Worm (Caenorhabditis elegans) whole organism, L4/young adult: ENCODE data around the gene Y75B8A.24.
A peak's percentile ranks its signal among the peaks of the same experiment; 100 is the strongest.

ENCODE experiments used
- W03F9.2 ChIP-seq: fragments of 150-350 bp; optimal IDR thresholded peaks from 2 replicates; lab custom pipeline; 2014; ENCODE audit warnings: missing biosample characterization, missing genetic modification characterization
- dao-5 ChIP-seq: sonication (generic microtip); optimal IDR thresholded peaks from 2 replicates; lab custom pipeline; 2016; ENCODE audit warnings: missing genotype, missing genetic modification characterization, moderate library complexity, missing compliant biosample characterization
- him-1 ChIP-seq: sonication (generic microtip); optimal IDR thresholded peaks from 2 replicates; lab custom pipeline; 2016; ENCODE audit warnings: missing genotype, missing genetic modification reagents, missing genetic modification characterization, missing compliant biosample characterization

Y75B8A.24 gene

DNA sequence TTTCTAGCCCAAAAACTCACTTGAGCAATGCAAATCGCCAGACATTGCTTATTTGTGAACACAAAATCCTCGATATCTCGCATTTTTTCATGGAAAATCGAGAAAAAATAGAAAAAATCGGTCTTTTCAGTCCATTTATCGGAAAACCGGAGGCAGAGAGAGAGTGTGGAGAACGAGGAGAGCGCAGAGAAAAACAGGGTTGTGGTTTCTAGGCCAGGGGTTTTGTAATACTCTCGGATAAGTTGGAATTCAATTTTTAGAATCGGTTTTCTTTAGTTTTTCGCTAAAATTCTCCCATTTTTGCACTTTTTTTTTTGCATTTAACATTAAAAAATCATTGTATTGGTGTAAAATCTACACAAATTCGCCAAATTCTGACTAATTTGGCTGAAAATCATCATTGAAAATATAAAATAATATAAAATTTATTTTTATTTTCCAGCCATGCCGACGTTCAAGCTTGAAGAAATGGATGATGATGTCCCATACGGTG is at the start of gene Y75B8A.24, which contains the start of gene Y75B8A.25:
Y75B8A.24 (minus strand) TSS at position 155 of the 493 bp plus-strand sequence.
Y75B8A.25 (plus strand) TSS at position 443 of the 493 bp plus-strand sequence.
- TF ChIP-seq dao-5 (tag; lab: Kevin White, UChicago): no peak
- peak; percentile 66 for TF ChIP-seq W03F9.2

DNA sequence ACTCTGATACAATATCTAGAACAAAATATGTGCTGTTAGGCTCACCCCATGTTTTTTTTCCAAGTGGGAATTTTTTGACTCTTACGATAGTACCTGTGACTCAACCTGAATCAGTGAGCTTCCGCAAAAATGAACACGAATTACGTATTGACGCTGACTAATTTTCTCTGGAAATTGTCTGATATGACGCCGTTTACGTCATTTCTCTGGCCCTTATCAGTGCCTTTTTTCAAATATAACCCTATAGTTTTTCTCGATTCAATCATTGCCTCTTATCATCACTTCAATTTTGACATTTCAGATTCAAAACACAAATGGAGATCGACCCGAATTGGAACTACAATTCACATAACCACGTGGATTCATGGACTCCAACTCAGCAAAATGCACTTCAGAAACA is 45.2 kb upstream of the Y75B8A.24 start, which contains the start of gene Y75B8A.28:
Y75B8A.28 (plus strand) TSS at position 296 of the 400 bp plus-strand sequence.
- TF ChIP-seq W03F9.2 (no peak), him-1 (tag; lab: Kevin White, UChicago) (no peak), dao-5 (tag; lab: Kevin White, UChicago) (no peak)

DNA sequence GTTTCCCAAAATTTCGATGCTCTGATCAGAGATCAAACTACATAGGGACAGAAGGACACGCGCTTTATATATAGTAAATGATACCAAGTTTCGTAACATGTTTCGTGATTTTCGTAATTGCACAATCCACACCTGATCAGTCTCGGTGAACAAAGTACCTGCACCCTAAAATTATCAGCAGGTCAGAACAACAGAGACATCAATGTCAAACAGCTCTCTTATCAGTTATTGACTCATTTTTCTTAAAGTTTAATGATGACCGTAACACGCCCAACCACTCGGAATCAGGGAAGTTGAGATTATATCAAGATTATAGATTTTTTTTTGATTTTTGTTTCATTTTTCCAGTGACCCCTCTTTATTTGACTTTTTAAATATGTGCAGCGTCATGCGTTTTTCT is 43.9 kb upstream of the Y75B8A.24 start:
- TF ChIP-seq him-1 (tag; lab: Kevin White, UChicago) (no peak), W03F9.2 (no peak), dao-5 (tag; lab: Kevin White, UChicago) (no peak)

DNA sequence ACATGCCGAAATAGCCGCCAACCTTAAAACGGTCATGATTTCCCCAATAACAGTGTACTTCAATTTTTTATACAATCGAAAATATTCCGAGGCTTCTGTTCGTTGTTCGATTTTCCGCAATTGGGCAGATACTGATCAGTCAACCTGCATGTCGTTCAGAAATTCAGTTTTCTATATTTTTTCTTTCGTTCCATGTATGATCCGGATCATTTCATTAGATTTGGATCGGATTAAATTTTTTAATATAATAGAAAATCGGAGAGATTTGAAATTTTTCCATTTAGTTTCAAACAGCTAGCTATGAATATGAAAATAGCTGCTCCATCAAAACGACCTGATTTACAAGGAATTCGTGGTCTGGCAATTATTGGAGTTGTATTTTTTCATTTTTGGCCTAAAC is 41.6 kb upstream of the Y75B8A.24 start, which contains the start of gene Y75B8A.37:
Y75B8A.37 (plus strand) TSS at position 301 of the 400 bp plus-strand sequence.
- TF ChIP-seq him-1 (tag; lab: Kevin White, UChicago): no peak

DNA sequence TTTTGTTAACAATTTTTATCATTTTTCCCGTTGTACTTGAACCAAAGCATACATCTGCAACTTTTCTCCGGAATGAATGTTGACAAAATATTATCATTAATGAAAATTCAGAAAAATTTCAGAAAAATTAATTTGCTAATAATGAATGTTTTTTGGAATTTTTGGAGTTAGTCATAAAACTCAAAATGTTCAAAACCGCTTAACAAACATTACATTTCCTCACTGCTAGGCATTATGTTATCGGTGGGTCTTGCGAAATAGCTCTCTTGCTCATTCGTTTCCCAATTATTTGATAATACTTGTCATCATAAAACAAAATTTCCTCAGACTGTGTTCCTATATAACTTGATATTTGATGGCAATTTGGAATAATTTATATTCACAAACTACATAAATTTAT is 39.3 kb upstream of the Y75B8A.24 start, which contains the start of gene Y75B8A.39:
Y75B8A.39 (plus strand) TSS at position 301 of the 400 bp plus-strand sequence.
- TF ChIP-seq dao-5 (tag; lab: Kevin White, UChicago): no peak
- TF ChIP-seq him-1 (tag; lab: Kevin White, UChicago): no peak
- no peak for TF ChIP-seq W03F9.2

DNA sequence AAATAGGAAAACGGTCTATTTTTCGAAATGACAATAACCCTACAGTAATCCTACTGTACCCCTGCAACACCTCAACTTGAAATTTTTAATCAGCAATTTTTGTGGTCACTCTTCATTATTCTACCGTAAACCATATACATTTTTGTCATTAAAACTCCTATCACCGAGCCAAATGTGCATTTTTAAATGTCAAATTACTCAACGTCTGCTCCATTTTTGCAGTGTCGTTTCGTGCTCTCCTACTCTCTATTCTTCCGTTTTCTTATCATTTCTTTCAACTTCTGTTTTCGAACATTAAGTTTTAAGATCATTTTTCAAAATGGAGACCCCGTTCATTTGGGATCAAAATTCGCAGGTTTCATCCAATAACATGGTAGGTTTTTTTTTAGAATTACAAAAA is 33.9 kb upstream of the Y75B8A.24 start, which contains the start of gene pqn-92:
pqn-92 (plus strand) TSS at position 307 of the 400 bp plus-strand sequence.
- no peak for TF ChIP-seq him-1 (tag; lab: Kevin White, UChicago)
- no peak for TF ChIP-seq dao-5 (tag; lab: Kevin White, UChicago)
- TF ChIP-seq W03F9.2: no peak

DNA sequence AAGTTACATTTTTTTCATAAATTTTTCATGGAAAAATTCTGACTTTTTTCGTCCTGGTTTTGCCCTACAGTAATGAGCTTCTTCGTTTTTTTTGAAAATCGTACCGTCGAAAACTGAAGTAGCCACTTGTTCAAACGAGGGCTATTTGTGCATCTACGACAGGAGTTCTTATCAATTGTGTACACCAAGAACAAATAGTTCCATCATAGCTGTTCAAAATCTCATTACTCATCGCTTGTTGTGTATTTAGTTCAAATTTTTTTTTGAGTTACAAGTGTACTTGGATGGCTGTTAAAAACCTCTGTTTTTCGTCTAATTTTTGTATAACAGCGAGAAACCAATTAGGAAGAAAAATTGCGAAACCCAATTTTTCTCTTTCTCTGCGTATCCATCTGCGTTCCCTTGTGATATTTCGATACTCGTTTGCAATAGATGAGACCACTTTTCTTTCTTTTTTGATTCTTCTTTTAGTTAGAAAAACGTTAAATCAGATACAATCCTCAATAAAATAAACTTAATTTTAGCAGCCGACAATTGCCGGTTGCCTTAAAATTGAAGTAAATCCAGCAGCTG is 31.3 kb upstream of the Y75B8A.24 start:
- TF ChIP-seq dao-5 (tag; lab: Kevin White, UChicago) (no peak), him-1 (tag; lab: Kevin White, UChicago) (no peak), W03F9.2 (no peak)

DNA sequence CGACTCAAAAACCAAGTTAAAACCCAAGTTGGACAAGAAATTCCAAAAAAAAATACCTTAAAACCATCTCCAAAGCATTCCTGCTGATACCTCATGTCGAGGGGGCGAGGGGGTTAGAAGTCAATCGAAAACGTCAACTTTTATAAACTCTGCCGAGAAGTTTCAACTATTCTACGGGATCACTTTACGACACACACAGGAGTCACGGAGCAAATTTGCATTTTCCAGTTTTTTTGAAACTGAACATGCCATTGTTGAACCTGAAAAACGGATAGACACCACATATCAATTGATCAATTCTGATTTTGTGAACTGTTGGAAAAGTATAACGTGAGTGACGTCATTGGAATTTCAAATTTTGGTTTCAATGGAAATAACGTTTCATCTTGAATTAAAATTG is 29.5 kb upstream of the Y75B8A.24 start, which contains the start of gene mrp-8:
mrp-8 (minus strand) TSS at position 101 of the 400 bp plus-strand sequence.
- TF ChIP-seq him-1 (tag; lab: Kevin White, UChicago) (no peak), dao-5 (tag; lab: Kevin White, UChicago) (no peak), W03F9.2 (no peak)

DNA sequence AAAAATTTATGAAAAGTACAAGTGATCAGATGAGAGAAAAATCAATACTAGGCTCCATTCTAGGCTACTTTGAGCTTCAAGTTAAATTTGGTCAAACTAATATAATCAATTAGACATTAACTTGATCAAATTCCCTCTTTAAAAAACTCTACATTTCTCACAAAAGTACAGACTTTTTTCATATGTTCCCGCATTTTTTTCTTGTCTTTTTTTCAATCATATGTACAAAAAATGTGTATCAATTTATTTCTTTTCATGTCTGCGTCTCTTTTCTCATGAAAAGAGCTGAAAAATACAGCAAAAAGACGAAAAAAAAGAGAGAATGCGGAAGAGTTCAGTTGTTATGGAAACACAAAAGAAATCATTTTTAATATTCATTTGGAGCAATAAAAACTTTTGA is 25.7 kb upstream of the Y75B8A.24 start:
- TF ChIP-seq him-1 (tag; lab: Kevin White, UChicago) (no peak), W03F9.2 (no peak), dao-5 (tag; lab: Kevin White, UChicago) (no peak)

DNA sequence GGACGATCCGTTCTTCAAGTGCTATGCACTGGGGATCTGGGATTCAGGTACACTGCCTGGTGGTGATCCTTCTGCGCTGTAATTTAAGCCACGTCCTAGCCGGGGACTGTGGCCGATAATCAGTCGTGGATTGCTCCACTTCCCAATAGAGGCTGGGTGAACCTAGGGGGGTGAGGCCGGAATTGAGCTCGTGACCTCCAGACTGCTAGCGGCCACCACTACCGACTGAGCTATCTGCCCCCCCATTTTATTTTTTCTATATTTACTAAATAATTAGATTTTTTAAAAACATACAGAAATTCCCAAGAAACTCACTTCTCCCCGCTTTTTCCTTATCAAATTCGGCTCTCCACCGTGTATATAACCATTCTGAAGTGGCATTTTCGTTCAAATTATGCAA is 23.8 kb upstream of the Y75B8A.24 start:
- TF ChIP-seq him-1 (tag; lab: Kevin White, UChicago) (no peak), dao-5 (tag; lab: Kevin White, UChicago) (no peak), W03F9.2 (no peak)

DNA sequence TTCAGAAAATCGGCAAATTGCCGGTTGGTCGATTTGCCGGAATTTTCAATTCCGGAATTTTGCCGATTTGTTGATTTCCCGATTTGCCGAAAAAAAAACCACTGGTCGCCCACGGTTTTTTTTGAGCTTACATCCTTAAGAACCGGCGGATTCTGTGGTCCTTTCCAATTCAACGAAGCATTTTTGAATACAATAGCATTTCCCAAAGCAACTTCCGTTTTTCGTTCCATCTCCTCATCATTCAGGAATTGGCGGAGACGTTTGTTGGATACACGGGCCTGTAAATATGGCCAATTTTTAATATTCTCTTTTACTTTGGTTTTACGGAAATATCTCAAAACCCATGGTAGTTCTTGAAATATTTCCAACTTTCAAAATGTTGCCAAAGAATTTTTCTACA is 18.9 kb upstream of the Y75B8A.24 start:
- TF ChIP-seq him-1 (tag; lab: Kevin White, UChicago) (no peak), dao-5 (tag; lab: Kevin White, UChicago) (no peak), W03F9.2 (no peak)

DNA sequence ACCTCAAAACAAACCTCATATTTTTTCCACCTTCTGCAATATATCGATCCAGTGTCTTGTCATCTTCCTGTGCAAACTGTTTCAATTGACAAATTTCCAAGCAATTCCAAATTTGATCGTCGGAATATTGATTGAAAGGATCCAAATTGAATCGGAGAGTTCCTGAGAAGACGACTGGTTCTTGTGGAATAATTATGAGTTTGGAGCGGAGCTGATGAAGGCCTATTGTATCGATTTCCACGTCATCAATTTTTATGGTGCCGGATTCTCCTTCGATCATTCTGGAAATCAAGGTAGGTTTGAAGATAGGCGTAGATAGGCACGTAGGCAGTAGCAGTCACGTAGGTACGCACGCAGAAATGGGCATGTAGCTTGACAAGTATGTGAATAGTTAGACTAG is 10.6 kb upstream of the Y75B8A.24 start:
- TF ChIP-seq W03F9.2 (no peak), dao-5 (tag; lab: Kevin White, UChicago) (no peak), him-1 (tag; lab: Kevin White, UChicago) (no peak)

DNA sequence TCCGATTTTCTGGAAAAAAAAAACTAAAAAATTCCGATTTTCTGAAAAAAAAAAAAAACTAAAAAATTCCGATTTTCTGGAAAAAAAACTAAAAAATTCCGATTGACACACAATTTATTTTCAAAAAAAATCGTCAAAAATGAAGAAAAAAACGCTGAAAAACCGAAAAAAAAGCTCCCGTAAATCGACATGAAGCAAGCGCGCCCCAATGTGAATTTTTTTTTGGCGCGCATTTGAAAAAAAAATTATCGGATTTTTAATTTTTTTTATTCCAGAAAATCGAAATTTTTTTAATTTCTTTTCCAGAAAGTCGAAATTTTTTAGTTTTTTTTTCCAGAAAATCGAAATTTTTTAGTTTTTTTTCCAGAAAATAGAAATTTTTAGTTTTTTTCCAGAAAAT is 5.2 kb upstream of the Y75B8A.24 start:
- TF ChIP-seq dao-5 (tag; lab: Kevin White, UChicago) (no peak), him-1 (tag; lab: Kevin White, UChicago) (no peak), W03F9.2 (no peak)

DNA sequence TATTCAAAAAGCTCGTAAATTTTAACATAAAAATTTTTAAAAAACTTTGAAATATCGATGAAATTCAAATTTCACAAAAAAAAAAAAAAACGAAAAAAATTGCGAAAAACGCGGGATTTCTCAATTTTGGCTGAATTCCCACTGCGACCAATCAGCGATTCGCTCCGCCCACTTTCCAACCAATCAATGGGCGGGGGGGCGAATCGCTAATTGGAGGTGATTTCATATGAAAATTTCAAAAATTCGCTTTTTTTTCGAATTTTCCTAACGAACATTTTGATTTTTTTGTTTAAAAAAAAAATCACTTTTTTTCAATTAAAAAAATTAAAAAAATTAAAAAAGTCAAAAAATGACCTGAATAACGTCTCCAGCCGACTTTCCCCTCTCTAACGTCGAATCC is 3.2 kb downstream of the Y75B8A.24 start:
- TF ChIP-seq W03F9.2 (no peak), him-1 (tag; lab: Kevin White, UChicago) (no peak), dao-5 (tag; lab: Kevin White, UChicago) (no peak)

DNA sequence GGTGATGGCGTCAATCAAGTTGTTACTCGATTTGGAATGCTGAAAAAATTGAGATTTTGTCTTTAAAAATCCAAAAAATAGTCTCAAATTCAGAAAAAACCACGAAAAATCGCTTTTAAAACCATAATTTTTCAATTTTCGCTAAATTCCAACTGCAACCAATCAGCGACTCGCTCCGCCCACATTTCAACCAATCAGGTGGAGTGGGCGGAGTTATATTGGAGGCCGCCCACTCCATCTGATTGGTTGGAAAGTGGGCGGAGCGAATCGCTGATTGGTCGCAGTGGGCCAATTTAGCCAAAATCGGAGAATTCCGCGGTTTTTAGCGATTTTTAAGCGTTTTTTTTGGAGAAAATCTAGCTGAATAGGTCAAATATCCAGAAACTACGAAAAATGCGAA is 3.7 kb downstream of the Y75B8A.24 start:
- TF ChIP-seq W03F9.2: no peak
- no peak for TF ChIP-seq dao-5 (tag; lab: Kevin White, UChicago)
- TF ChIP-seq him-1 (tag; lab: Kevin White, UChicago): no peak
